Worm (Caenorhabditis elegans): ENCODE measurements around the gene nhr-172.

ce11 chrV:7532947-7533346, 24.2 kb downstream of the nhr-172 start, which contains the start of gene C54F6.3:
- TF ChIP-seq ama-1 (optimal IDR thresholded peaks at IDR 0.05) (no peak), pes-1 (GFP tag; IDR thresholded peaks at IDR 0.05) (no peak), tbx-37 (GFP tag; conservative IDR thresholded peaks at IDR 0.05) (no peak), scrt-1 (GFP tag; IDR thresholded peaks at IDR 0.05) (no peak), ceh-13 (GFP tag; optimal IDR thresholded peaks at IDR 0.05) (no peak), ets-7 (tag; optimal IDR thresholded peaks at IDR 0.05) (no peak), hnd-1 (tag; optimal IDR thresholded peaks at IDR 0.05) (no peak), B0310.2 (tag; optimal IDR thresholded peaks at IDR 0.05) (no peak), flt-1 (GFP tag; IDR thresholded peaks at IDR 0.05) (no peak), F13C5.2 (tag; optimal IDR thresholded peaks at IDR 0.05) (no peak)
